Worm (Caenorhabditis elegans): ENCODE data around the gene tag-164.
"Not testable (repeated sequence)": the region's sequence is repeated elsewhere in the genome, so short reads cannot be mapped to it uniquely, and the experiment has no call there.

Gene tag-164

ce11 chrIII:13476682-13477081, 17.3 kb downstream of the tag-164 start, which contains the start of gene T27E9.6:
Gene T27E9.6, minus strand, starts transcription at chrIII:13476782.
- TF ChIP-seq madf-9 (GFP tag; conservative IDR thresholded peaks at IDR 0.05) (no peak), aha-1 (tag) (peak; percentile 43)

- TF ChIP-seq F37D6.2 (tag; optimal IDR thresholded peaks at IDR 0.05) (no peak), gei-8 (GFP tag; optimal IDR thresholded peaks at IDR 0.05) (no peak), hlh-11 (tag; optimal IDR thresholded peaks at IDR 0.05) (no peak), lin-39 (tag; optimal IDR thresholded peaks at IDR 0.05) (no peak), mes-2 (tag; optimal IDR thresholded peaks at IDR 0.05; ENCODE audit: poor library complexity, severe bottlenecking) (no peak), nhr-6 (tag; optimal IDR thresholded peaks at IDR 0.05) (no peak), snpc-4 (tag; optimal IDR thresholded peaks at IDR 0.05) (no peak), nhr-76 (tag; optimal IDR thresholded peaks at IDR 0.05) (no peak), dmd-8 (GFP tag; IDR thresholded peaks at IDR 0.05) (no peak), nhr-10 (tag; optimal IDR thresholded peaks at IDR 0.05) (no peak), fkh-10 (GFP tag; optimal IDR thresholded peaks at IDR 0.05) (no peak), daf-12 (tag; optimal IDR thresholded peaks at IDR 0.05) (no peak), fos-1 (tag; optimal IDR thresholded peaks at IDR 0.05) (no peak), ceh-20 (GFP tag; IDR thresholded peaks at IDR 0.05) (no peak)
Observed at ce11 chrIII:13484024-13484423, 24.7 kb downstream of the tag-164 start, which contains the start of gene acc-4. Gene acc-4, minus strand, starts transcription at chrIII:13484124.

- no peak for TF ChIP-seq set-16 (GFP tag; IDR thresholded peaks at IDR 0.05)
- no peak for TF ChIP-seq ztf-11 (tag; optimal IDR thresholded peaks at IDR 0.05)
Observed at ce11 chrIII:13492377-13492776, 33.0 kb downstream of the tag-164 start, which contains the start of gene twk-40. Gene twk-40, minus strand, starts transcription at chrIII:13492477.

ce11 chrIII:13495571-13495970, 36.2 kb downstream of the tag-164 start, which contains the start of gene T28A8.2:
Gene T28A8.2, minus strand, starts transcription at chrIII:13495671.
- TF ChIP-seq php-3 (GFP tag; IDR thresholded peaks at IDR 0.05): no peak
- TF ChIP-seq snpc-4 (tag; optimal IDR thresholded peaks at IDR 0.05): no peak
- no peak for TF ChIP-seq ceh-82 (tag; optimal IDR thresholded peaks at IDR 0.05)
- TF ChIP-seq ztf-7 (tag; optimal IDR thresholded peaks at IDR 0.05): no peak
- TF ChIP-seq jun-1 (tag; optimal IDR thresholded peaks at IDR 0.05): no peak
- no peak for TF ChIP-seq Y48G9A.11 (GFP tag; IDR thresholded peaks at IDR 0.05)
- no peak for TF ChIP-seq dpl-1 (GFP tag; optimal IDR thresholded peaks at IDR 0.05)
- TF ChIP-seq egl-43 (GFP tag; IDR thresholded peaks at IDR 0.05): no peak
- TF ChIP-seq duxl-1 (tag; optimal IDR thresholded peaks at IDR 0.05; ENCODE audit: poor library complexity): no peak

- TF ChIP-seq unc-39 (tag; optimal IDR thresholded peaks at IDR 0.05); unc-62 (GFP tag; optimal IDR thresholded peaks at IDR 0.05 in 1 of 2); unc-62 (tag; optimal IDR thresholded peaks at IDR 0.05); skn-1 (tag; optimal IDR thresholded peaks at IDR 0.05): not testable (repeated sequence)
Observed at ce11 chrIII:13498899-13499298, 39.6 kb downstream of the tag-164 start, which contains the start of gene T28A8.6. Gene T28A8.6, plus strand, starts transcription at chrIII:13499199.

- TF ChIP-seq spr-3 (GFP tag; optimal IDR thresholded peaks at IDR 0.05) (no peak), ceh-32 (tag; optimal IDR thresholded peaks at IDR 0.05; ENCODE audit: poor library complexity) (no peak), aha-1 (tag) (peak; percentile 88), nhr-42 (GFP tag; IDR thresholded peaks at IDR 0.05) (no peak), unc-62 (GFP tag; optimal IDR thresholded peaks at IDR 0.05 in 1 of 2) (peak in 1 of 2 experiments; percentile 60), unc-62 (tag; optimal IDR thresholded peaks at IDR 0.05) (no peak), unc-130 (GFP tag; optimal IDR thresholded peaks at IDR 0.05) (no peak)
Observed at ce11 chrIII:13501599-13501998, 42.3 kb downstream of the tag-164 start, which contains the start of gene T28A8.5. Gene T28A8.5, plus strand, starts transcription at chrIII:13501630.
